Worm (Caenorhabditis elegans): ENCODE measurements around the gene lron-12.
A peak's percentile ranks its signal among the peaks of the same experiment; 100 is the strongest.

Gene lron-12

ce11 chrIII:12139471-12139870 lies 21.2 kb upstream of the lron-12 start:
- TF ChIP-seq nhr-10 (tag; optimal IDR thresholded peaks at IDR 0.05) (no peak), skn-1 (tag; optimal IDR thresholded peaks at IDR 0.05) (no peak), sma-3 (GFP tag; optimal IDR thresholded peaks at IDR 0.05) (no peak), nhr-129 (tag; optimal IDR thresholded peaks at IDR 0.05) (no peak), lin-39 (tag; optimal IDR thresholded peaks at IDR 0.05) (no peak), ceh-82 (tag; optimal IDR thresholded peaks at IDR 0.05) (no peak), ama-1 (optimal IDR thresholded peaks at IDR 0.05) (no peak), crh-2 (tag; optimal IDR thresholded peaks at IDR 0.05) (no peak)

ce11 chrIII:12138235-12138634 lies 20.0 kb upstream of the lron-12 start:
- TF ChIP-seq crh-2 (tag; optimal IDR thresholded peaks at IDR 0.05) (peak; percentile 21), ama-1 (optimal IDR thresholded peaks at IDR 0.05) (no peak), lin-39 (tag; optimal IDR thresholded peaks at IDR 0.05) (no peak), fos-1 (tag; optimal IDR thresholded peaks at IDR 0.05) (peak; percentile 90), lin-11 (tag; optimal IDR thresholded peaks at IDR 0.05) (no peak), R02D3.7 (tag; optimal IDR thresholded peaks at IDR 0.05) (no peak), gmeb-1 (tag; optimal IDR thresholded peaks at IDR 0.05) (peak; percentile 9), elt-3 (tag; optimal IDR thresholded peaks at IDR 0.05) (no peak), ceh-16 (tag; optimal IDR thresholded peaks at IDR 0.05) (no peak)

ce11 chrIII:12137515-12137914 lies 19.2 kb upstream of the lron-12 start:
- TF ChIP-seq lin-11 (tag; optimal IDR thresholded peaks at IDR 0.05) (no peak), ama-1 (optimal IDR thresholded peaks at IDR 0.05) (no peak), egl-27 (tag; optimal IDR thresholded peaks at IDR 0.05) (no peak), sma-9 (GFP tag; optimal IDR thresholded peaks at IDR 0.05) (no peak), sma-9 (tag; optimal IDR thresholded peaks at IDR 0.05) (no peak), nhr-21 (tag; optimal IDR thresholded peaks at IDR 0.05) (no peak), nhr-10 (tag; optimal IDR thresholded peaks at IDR 0.05) (no peak), ztf-1 (GFP tag; conservative IDR thresholded peaks at IDR 0.05) (no peak), ceh-16 (tag; optimal IDR thresholded peaks at IDR 0.05) (no peak), nhr-11 (tag; optimal IDR thresholded peaks at IDR 0.05) (no peak), lin-13 (GFP tag; optimal IDR thresholded peaks at IDR 0.05) (no peak), unc-62 (GFP tag; optimal IDR thresholded peaks at IDR 0.05) (no peak), nhr-129 (tag; optimal IDR thresholded peaks at IDR 0.05) (no peak), nhr-12 (tag; optimal IDR thresholded peaks at IDR 0.05) (no peak), snpc-4 (tag; optimal IDR thresholded peaks at IDR 0.05) (no peak)

- TF ChIP-seq ztf-1 (GFP tag; conservative IDR thresholded peaks at IDR 0.05) = no peak
- TF ChIP-seq ztf-4 (tag; optimal IDR thresholded peaks at IDR 0.05) = no peak
- no peak for TF ChIP-seq elt-3 (tag; optimal IDR thresholded peaks at IDR 0.05)
- TF ChIP-seq nhr-25 (tag; optimal IDR thresholded peaks at IDR 0.05) = no peak
- no peak for TF ChIP-seq mbf-1 (tag; optimal IDR thresholded peaks at IDR 0.05)
- peak in 1 of 2 experiments; percentile 20 for TF ChIP-seq lsy-2 (tag; optimal IDR thresholded peaks at IDR 0.05)
- no peak for TF ChIP-seq R02D3.7 (tag; optimal IDR thresholded peaks at IDR 0.05)
- peak; percentile 45 for TF ChIP-seq C34F6.9 (tag; optimal IDR thresholded peaks at IDR 0.05)
- peak; percentile 58 for TF ChIP-seq mab-5 (tag; optimal IDR thresholded peaks at IDR 0.05)
- no peak for TF ChIP-seq unc-62 (GFP tag; optimal IDR thresholded peaks at IDR 0.05)
- peak; percentile 18 for TF ChIP-seq sma-9 (GFP tag; optimal IDR thresholded peaks at IDR 0.05)
- TF ChIP-seq sma-9 (tag; optimal IDR thresholded peaks at IDR 0.05) = no peak
- TF ChIP-seq elt-1 (tag; optimal IDR thresholded peaks at IDR 0.05) = no peak
- TF ChIP-seq nhr-21 (tag; optimal IDR thresholded peaks at IDR 0.05) = no peak
These were observed 18.8 kb upstream of the lron-12 start for ce11 chrIII:12137095-12137494.

- no peak for TF ChIP-seq ztf-4 (tag; optimal IDR thresholded peaks at IDR 0.05)
- TF ChIP-seq crh-2 (tag; optimal IDR thresholded peaks at IDR 0.05) = peak; percentile 56
- TF ChIP-seq fos-1 (tag; optimal IDR thresholded peaks at IDR 0.05) = peak; percentile 81
- peak; percentile 29 for TF ChIP-seq skn-1 (tag; optimal IDR thresholded peaks at IDR 0.05)
- TF ChIP-seq nhr-12 (tag; optimal IDR thresholded peaks at IDR 0.05) = no peak
These were observed 17.3 kb upstream of the lron-12 start for ce11 chrIII:12135580-12135979.

ce11 chrIII:12133121-12133520 lies 14.8 kb upstream of the lron-12 start:
- TF ChIP-seq ztf-11 (tag; optimal IDR thresholded peaks at IDR 0.05) (no peak), nhr-129 (tag; optimal IDR thresholded peaks at IDR 0.05) (no peak), egl-27 (tag; optimal IDR thresholded peaks at IDR 0.05) (no peak), unc-39 (tag; optimal IDR thresholded peaks at IDR 0.05) (no peak), nhr-21 (tag; optimal IDR thresholded peaks at IDR 0.05) (no peak), zag-1 (tag; optimal IDR thresholded peaks at IDR 0.05) (no peak), fos-1 (tag; optimal IDR thresholded peaks at IDR 0.05) (no peak), alr-1 (tag; optimal IDR thresholded peaks at IDR 0.05) (no peak), aly-2 (tag; optimal IDR thresholded peaks at IDR 0.05) (no peak), ZK546.5 (tag; optimal IDR thresholded peaks at IDR 0.05) (no peak), unc-55 (GFP tag; optimal IDR thresholded peaks at IDR 0.05) (no peak), ztf-4 (tag; optimal IDR thresholded peaks at IDR 0.05) (no peak), sma-9 (GFP tag; optimal IDR thresholded peaks at IDR 0.05) (no peak), sma-9 (tag; optimal IDR thresholded peaks at IDR 0.05) (no peak), lin-11 (tag; optimal IDR thresholded peaks at IDR 0.05) (no peak), unc-62 (GFP tag; optimal IDR thresholded peaks at IDR 0.05) (no peak), ceh-82 (tag; optimal IDR thresholded peaks at IDR 0.05) (no peak), nhr-237 (tag; optimal IDR thresholded peaks at IDR 0.05) (no peak), F13H6.1 (tag; optimal IDR thresholded peaks at IDR 0.05) (no peak), nhr-25 (tag; optimal IDR thresholded peaks at IDR 0.05) (no peak), snpc-4 (tag; optimal IDR thresholded peaks at IDR 0.05) (no peak)

Data from whole organism, L2 larva.